Worm (Caenorhabditis elegans) whole organism, young adult: ENCODE measurements around the gene Y116F11B.6.

Experiments
- B0336.3 ChIP-seq: fragments of 200-800 bp; sonication (Bioruptor generic); IDR thresholded peaks from 2 replicates; pipeline ENCODE4 v1.3.6; 2022; ENCODE audit warnings: missing genetic modification characterization, missing compliant biosample characterization
- C17E4.6 ChIP-seq: fragments of 200-800 bp; sonication (Bioruptor generic); IDR thresholded peaks from 2 replicates; pipeline ENCODE4 v1.3.6; 2022; ENCODE audit warnings: missing genetic modification reagents, missing genetic modification characterization, missing compliant biosample characterization
- D2030.7 ChIP-seq: fragments of 200-800 bp; sonication (Bioruptor generic); IDR thresholded peaks from 2 replicates; pipeline ENCODE4 v1.3.6; 2022; ENCODE audit warnings: missing genetic modification reagents, missing genetic modification characterization, missing compliant biosample characterization
- F37B4.10 ChIP-seq: fragments of 200-800 bp; sonication (Bioruptor generic); IDR thresholded peaks from 2 replicates; pipeline ENCODE4 v1.3.6; 2022; ENCODE audit warnings: missing genetic modification characterization, missing compliant biosample characterization
- F55B11.4 ChIP-seq: sonication (generic microtip); optimal IDR thresholded peaks from 2 replicates; lab custom pipeline; 2016; ENCODE audit warnings: missing compliant biosample characterization, missing genetic modification characterization, borderline replicate concordance; ENCODE audit not compliant: insufficient read depth
- F57A8.1 ChIP-seq: fragments of 200-800 bp; sonication (Bioruptor generic); optimal IDR thresholded peaks from 2 replicates; lab custom pipeline; 2018; ENCODE audit warnings: mild to moderate bottlenecking, missing genetic modification characterization, moderate library complexity, missing compliant biosample characterization
- T07F8.4 ChIP-seq: sonication (generic microtip); optimal IDR thresholded peaks from 2 replicates; lab custom pipeline; 2016; ENCODE audit warnings: mild to moderate bottlenecking, missing genetic modification characterization, moderate library complexity, missing compliant biosample characterization
- ceh-27 ChIP-seq: fragments of 200-800 bp; sonication (Bioruptor generic); optimal IDR thresholded peaks from 2 replicates; lab custom pipeline; 2018; ENCODE audit warnings: mild to moderate bottlenecking, missing genetic modification characterization, moderate library complexity, missing compliant biosample characterization
- ceh-91 ChIP-seq: fragments of 200-800 bp; sonication (Bioruptor generic); IDR thresholded peaks from 2 replicates; pipeline ENCODE4 v1.3.6; 2022; ENCODE audit warnings: missing genetic modification reagents, missing genetic modification characterization, missing compliant biosample characterization
- die-1 ChIP-seq: sonication (generic microtip); optimal IDR thresholded peaks from 2 replicates; lab custom pipeline; 2016; ENCODE audit warnings: missing genotype, mild to moderate bottlenecking, missing genetic modification characterization, missing compliant biosample characterization
- dpff-1 ChIP-seq: sonication (generic microtip); optimal IDR thresholded peaks from 2 replicates; lab custom pipeline; 2017; ENCODE audit warnings: mild to moderate bottlenecking, missing genetic modification characterization, missing compliant biosample characterization
- egrh-3 ChIP-seq: fragments of 200-800 bp; sonication (Bioruptor generic); IDR thresholded peaks from 2 replicates; pipeline ENCODE4 v1.3.6; 2022; ENCODE audit warnings: missing genetic modification reagents, missing genetic modification characterization, missing compliant biosample characterization
- hlh-12 ChIP-seq: sonication (generic microtip); optimal IDR thresholded peaks from 2 replicates; lab custom pipeline; 2016; ENCODE audit warnings: missing genetic modification characterization, missing compliant biosample characterization
- let-526 ChIP-seq: fragments of 200-800 bp; sonication (Bioruptor generic); IDR thresholded peaks from 2 replicates; pipeline ENCODE4 v1.3.6; 2022; ENCODE audit warnings: missing genetic modification reagents, missing genetic modification characterization, missing compliant biosample characterization
- let-607 ChIP-seq, 2 experiments: fragments of 200-800 bp in 1 of 2; sonication (Bioruptor generic) in 1 of 2; sonication (generic microtip) in 1 of 2; optimal IDR thresholded peaks; 2 replicates each; lab custom pipeline; 2016 to 2018; ENCODE audit warnings: mild to moderate bottlenecking in 2 of 2, missing compliant biosample characterization in 2 of 2, missing genetic modification characterization in 2 of 2, moderate library complexity in 2 of 2, missing genotype in 1 of 2
- lin-54 ChIP-seq: fragments of 200-800 bp; sonication (Bioruptor generic); optimal IDR thresholded peaks from 2 replicates; lab custom pipeline; 2018; ENCODE audit warnings: mild to moderate bottlenecking, missing genetic modification characterization, missing compliant biosample characterization
- lsl-1 ChIP-seq: fragments of 200-800 bp; sonication (Bioruptor generic); optimal IDR thresholded peaks from 2 replicates; lab custom pipeline; 2018; ENCODE audit warnings: mild to moderate bottlenecking, missing genetic modification characterization, moderate library complexity, missing compliant biosample characterization
- mel-28 ChIP-seq: sonication (generic microtip); optimal IDR thresholded peaks from 2 replicates; lab custom pipeline; 2016; ENCODE audit warnings: borderline replicate concordance, mild to moderate bottlenecking, missing genetic modification characterization, missing compliant biosample characterization
- nhr-27 ChIP-seq: fragments of 200-800 bp; sonication (Bioruptor generic); optimal IDR thresholded peaks from 2 replicates; lab custom pipeline; 2018; ENCODE audit warnings: mild to moderate bottlenecking, missing genetic modification characterization, moderate library complexity, missing compliant biosample characterization
- nhr-80 ChIP-seq: sonication (generic microtip); optimal IDR thresholded peaks from 2 replicates; lab custom pipeline; 2016; ENCODE audit warnings: missing genetic modification characterization, missing compliant biosample characterization
- nhr-90 ChIP-seq: sonication (generic microtip); optimal IDR thresholded peaks from 2 replicates; lab custom pipeline; 2016; ENCODE audit warnings: missing genotype, mild to moderate bottlenecking, missing genetic modification characterization, missing compliant biosample characterization
- sdz-38 ChIP-seq: sonication (generic microtip); optimal IDR thresholded peaks from 2 replicates; lab custom pipeline; 2016; ENCODE audit warnings: missing genotype, missing genetic modification characterization, missing compliant biosample characterization
- snpc-1.3 ChIP-seq: sonication (generic microtip); optimal IDR thresholded peaks from 2 replicates; lab custom pipeline; 2017; ENCODE audit warnings: missing genetic modification characterization, mild to moderate bottlenecking, missing compliant biosample characterization, antibody characterized with exemption, moderate library complexity, missing genotype, missing genetic modification reagents; ENCODE audit not compliant: insufficient read depth
- snpc-3.4 ChIP-seq: sonication (generic microtip); optimal IDR thresholded peaks from 2 replicates; lab custom pipeline; 2017; ENCODE audit warnings: missing genetic modification characterization, mild to moderate bottlenecking, missing compliant biosample characterization, antibody characterized with exemption, moderate library complexity, missing genotype, missing genetic modification reagents
- unc-62 ChIP-seq: fragments of 150-350 bp; optimal IDR thresholded peaks from 2 replicates; lab custom pipeline; 2014; ENCODE audit warnings: missing biosample characterization, missing genetic modification reagents, missing genetic modification characterization
- ztf-22 ChIP-seq: fragments of 200-800 bp; sonication (Bioruptor generic); optimal IDR thresholded peaks from 2 replicates; lab custom pipeline; 2018; ENCODE audit warnings: mild to moderate bottlenecking, missing genetic modification characterization, moderate library complexity, missing compliant biosample characterization
- ztf-3 ChIP-seq: fragments of 200-800 bp; sonication (Bioruptor generic); optimal IDR thresholded peaks from 2 replicates; lab custom pipeline; 2018; ENCODE audit warnings: mild to moderate bottlenecking, missing genetic modification characterization, missing compliant biosample characterization
- ztf-6 ChIP-seq: fragments of 200-800 bp; sonication (Bioruptor generic); IDR thresholded peaks from 2 replicates; pipeline ENCODE4 v1.3.6; 2022; ENCODE audit warnings: missing genetic modification reagents, missing genetic modification characterization, missing compliant biosample characterization

Y116F11B.6 gene

ce11 chrV:19845927-19846845, at the start of gene Y116F11B.6:
Gene Y116F11B.6, minus strand, starts transcription at chrV:19845977.
- TF ChIP-seq ztf-3 (GFP tag; lab: Kevin White, UChicago) (no peak), nhr-80 (peak; percentile 53)
- TF ChIP-seq, all 124 proteins: peak for 1

ce11 chrV:19895250-19895649, 49.5 kb upstream of the Y116F11B.6 start, which contains the start of gene gly-4:
Gene gly-4, minus strand, starts transcription at chrV:19895350.
- TF ChIP-seq hlh-12 (tag; lab: Kevin White, UChicago), result no peak
- no peak for TF ChIP-seq ceh-91 (GFP tag; lab: Robert Waterston, UW)
- TF ChIP-seq snpc-3.4 (tag; lab: Kevin White, UChicago), result no peak
- TF ChIP-seq let-526 (GFP tag; lab: Robert Waterston, UW), result no peak
- no peak for TF ChIP-seq B0336.3 (GFP tag; lab: Robert Waterston, UW)
- no peak for TF ChIP-seq ztf-3 (GFP tag; lab: Kevin White, UChicago)
- TF ChIP-seq D2030.7, result no peak
- TF ChIP-seq F37B4.10, result no peak
- TF ChIP-seq nhr-90 (tag; lab: Kevin White, UChicago), result no peak

ce11 chrV:19882916-19883315, 37.1 kb upstream of the Y116F11B.6 start, which contains the start of gene Y116F11B.13:
Gene Y116F11B.13, plus strand, starts transcription at chrV:19883216.
- TF ChIP-seq C17E4.6 (no peak), ztf-22 (GFP tag; lab: Kevin White, UChicago) (no peak)

DNA sequence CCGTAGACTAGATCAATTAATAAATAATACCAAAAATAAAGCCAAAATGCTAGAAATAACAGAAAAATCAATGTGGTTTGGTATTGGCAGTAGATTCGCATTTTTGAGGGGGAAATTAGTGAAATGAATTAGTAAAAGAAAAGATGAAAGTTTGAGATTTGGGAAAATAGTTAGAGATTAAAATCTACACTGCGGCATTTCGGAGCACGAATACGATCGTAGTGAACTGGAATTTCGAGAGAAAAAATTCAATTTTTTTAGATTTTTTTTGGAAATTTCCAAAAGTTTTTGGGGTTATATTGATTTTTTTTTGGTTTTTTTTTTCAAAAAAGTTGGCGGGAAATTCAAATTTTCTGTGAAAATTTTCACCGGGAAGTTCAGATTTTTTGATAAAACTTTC, 22.1 kb upstream of the Y116F11B.6 start, which contains the start of gene Y116F11B.9:
Gene Y116F11B.9 (minus strand): TSS at position 101 of the 400 bp plus-strand sequence.
- TF ChIP-seq F55B11.4 (tag; lab: Kevin White, UChicago) (no peak), ceh-27 (GFP tag; lab: Kevin White, UChicago) (no peak), dpff-1 (no peak), lin-54 (GFP tag; lab: Kevin White, UChicago) (no peak), C17E4.6 (no peak), snpc-1.3 (tag; lab: Kevin White, UChicago) (no peak), die-1 (tag; lab: Kevin White, UChicago) (no peak), ztf-6 (GFP tag; lab: Robert Waterston, UW) (no peak), mel-28 (no peak), let-607 (tag; optimal IDR thresholded peaks at IDR 0.05; lab: Kevin White, UChicago) (no peak)

ce11 chrV:19860225-19860624, 14.4 kb upstream of the Y116F11B.6 start:
- TF ChIP-seq lsl-1 (GFP tag; lab: Kevin White, UChicago) (no peak), T07F8.4 (tag; lab: Kevin White, UChicago) (no peak), egrh-3 (GFP tag; lab: Robert Waterston, UW) (peak; percentile 81), nhr-27 (tag; lab: Kevin White, UChicago) (no peak), F57A8.1 (GFP tag; lab: Kevin White, UChicago) (no peak), sdz-38 (tag; lab: Kevin White, UChicago) (no peak), unc-62 (GFP tag; lab: Kevin White, UChicago) (no peak)
